Fruit fly (Drosophila melanogaster): ENCODE results near the gene Cpr78Cc.

Gene Cpr78Cc

dm6 chr3L:21346463-21347196 is 46.2 kb downstream of the Cpr78Cc start (continued):
- TF ChIP-seq Ptx1 (GFP tag; IDR thresholded peaks at IDR 0.05) (no peak), lov (optimal IDR thresholded peaks at IDR 0.05) (no peak), lov (GFP tag; IDR thresholded peaks at IDR 0.05) (0 out of 3 replicates have a peak, but pooled peaks have one; percentile 49), CG13624 (GFP tag; optimal IDR thresholded peaks at IDR 0.05) (peak; percentile 62), ase (GFP tag; IDR thresholded peaks at IDR 0.05) (no peak), Antp (GFP tag; optimal IDR thresholded peaks at IDR 0.05) (no peak), bowl (GFP tag; IDR thresholded peaks at IDR 0.05) (no peak), CG3163 (GFP tag; optimal IDR thresholded peaks at IDR 0.05) (peak; percentile 15), nom (GFP tag; optimal IDR thresholded peaks at IDR 0.05) (peak; percentile 34), Spps (tag; optimal IDR thresholded peaks at IDR 0.05) (no peak), trh (GFP tag; optimal IDR thresholded peaks at IDR 0.05) (no peak), YL-1 (GFP tag; optimal IDR thresholded peaks at IDR 0.05) (peak; percentile 24), exex (tag; optimal IDR thresholded peaks at IDR 0.05) (no peak), Xbp1 (GFP tag; optimal IDR thresholded peaks at IDR 0.05) (no peak), dysf (GFP tag; IDR thresholded peaks at IDR 0.05) (peak; percentile 34; the same call in 1 of the 3 replicates), CG6683 (GFP tag; optimal IDR thresholded peaks at IDR 0.05) (no peak), Atf6 (GFP tag; IDR thresholded peaks at IDR 0.05) (no peak), stwl (tag; optimal IDR thresholded peaks at IDR 0.05) (no peak), pros (GFP tag; optimal IDR thresholded peaks at IDR 0.05) (peak; percentile 84), gro (GFP tag; optimal IDR thresholded peaks at IDR 0.05) (no peak), CG30020 (tag; optimal IDR thresholded peaks at IDR 0.05) (no peak), CG34376 (GFP tag; optimal IDR thresholded peaks at IDR 0.05) (peak; percentile 30), CG6175 (GFP tag; IDR thresholded peaks at IDR 0.05) (no peak), sna (GFP tag; IDR thresholded peaks at IDR 0.05; ENCODE audit: partially characterized antibody) (no peak), CG13287 (GFP tag; IDR thresholded peaks at IDR 0.05; ENCODE audit: partially characterized antibody) (no peak), CG8765 (GFP tag; IDR thresholded peaks at IDR 0.05) (no peak), Deaf1 (tag; optimal IDR thresholded peaks at IDR 0.05) (peak; percentile 73), CG1832 (GFP tag; optimal IDR thresholded peaks at IDR 0.05) (peak; percentile 67), CG10565 (GFP tag; optimal IDR thresholded peaks at IDR 0.05) (no peak), CkIIα-i1 (GFP tag; IDR thresholded peaks at IDR 0.05) (no peak), Neu2 (GFP tag; optimal IDR thresholded peaks at IDR 0.05; ENCODE audit: borderline replicate concordance) (no peak), CG11504 (tag; optimal IDR thresholded peaks at IDR 0.05) (no peak), MESR4 (GFP tag; optimal IDR thresholded peaks at IDR 0.05) (no peak), H15 (GFP tag; IDR thresholded peaks at IDR 0.05) (no peak), CG10321 (GFP tag; IDR thresholded peaks at IDR 0.05) (peak; percentile 84), lilli (GFP tag; optimal IDR thresholded peaks at IDR 0.05) (no peak), twi (tag; optimal IDR thresholded peaks at IDR 0.05) (peak; percentile 81), CG2199 (GFP tag; IDR thresholded peaks at IDR 0.05) (no peak), salm (tag; optimal IDR thresholded peaks at IDR 0.05) (no peak), CG7928 (GFP tag; optimal IDR thresholded peaks at IDR 0.05) (no peak), CG3281 (GFP tag; optimal IDR thresholded peaks at IDR 0.05) (no peak), TFAM (GFP tag; optimal IDR thresholded peaks at IDR 0.05) (no peak), B-H1 (GFP tag; IDR thresholded peaks at IDR 0.05) (no peak), tll (GFP tag; optimal IDR thresholded peaks at IDR 0.05) (peak in 1 of 2 experiments; percentile 81), Chrac-16 (GFP tag; optimal IDR thresholded peaks at IDR 0.05) (no peak), CG4424 (GFP tag; optimal IDR thresholded peaks at IDR 0.05) (no peak), CG2678 (tag; optimal IDR thresholded peaks at IDR 0.05) (no peak), chinmo (GFP tag; IDR thresholded peaks at IDR 0.05; ENCODE audit: partially characterized antibody) (peak; percentile 53; the same call in 1 of the 4 replicates), fu2 (GFP tag; optimal IDR thresholded peaks at IDR 0.05) (no peak), ttk (GFP tag; IDR thresholded peaks at IDR 0.05) (0 out of 2 replicates have a peak, but pooled peaks have one; percentile 24)
